Worm (Caenorhabditis elegans): Measurements from ENCODE around the gene C25H3.1.

DNA sequence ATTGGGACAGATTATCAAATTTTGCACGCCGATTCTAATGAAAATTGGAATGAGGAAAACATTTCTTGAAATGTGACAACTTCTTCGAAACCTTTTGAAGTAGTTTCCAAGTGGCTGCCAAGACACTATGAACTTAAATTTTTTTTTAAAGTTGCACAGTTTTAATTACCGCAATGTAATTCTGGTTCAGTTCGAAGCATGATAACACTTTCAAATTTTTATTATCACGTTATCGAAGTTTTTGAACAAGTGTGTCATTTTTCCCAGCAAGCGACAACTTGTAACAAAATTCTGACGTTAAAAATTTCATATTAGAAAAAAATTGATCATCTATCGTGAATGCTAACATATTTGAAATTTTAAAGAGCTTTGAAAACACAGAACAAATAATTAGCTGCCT lies 43.9 kb downstream of the C25H3.1 start:
- no peak for TF ChIP-seq ztf-4 (tag; optimal IDR thresholded peaks at IDR 0.05)
- no peak for TF ChIP-seq ztf-11 (tag; optimal IDR thresholded peaks at IDR 0.05)
- TF ChIP-seq egl-27 (tag; optimal IDR thresholded peaks at IDR 0.05), result no peak
- TF ChIP-seq aly-2 (tag; optimal IDR thresholded peaks at IDR 0.05), result no peak
- no peak for TF ChIP-seq unc-62 (GFP tag; optimal IDR thresholded peaks at IDR 0.05)
